Worm (Caenorhabditis elegans) whole organism, late embryonic: ENCODE measurements around the gene R11D1.2.

Source experiments
- C08G9.2 ChIP-seq: sonication (generic microtip); optimal IDR thresholded peaks from 2 replicates; lab custom pipeline; 2016; ENCODE audit warnings: mild to moderate bottlenecking, missing genetic modification characterization, moderate library complexity, missing compliant biosample characterization
- C38D4.7 ChIP-seq: fragments of 200-800 bp; sonication (Bioruptor generic); optimal IDR thresholded peaks from 2 replicates; lab custom pipeline; 2018; ENCODE audit warnings: mild to moderate bottlenecking, missing genetic modification characterization, moderate library complexity, missing compliant biosample characterization
- F13H6.1 ChIP-seq: sonication (generic microtip); optimal IDR thresholded peaks from 2 replicates; lab custom pipeline; 2016; ENCODE audit warnings: missing genetic modification characterization, missing compliant biosample characterization
- T23F11.4 ChIP-seq: fragments of 200-800 bp; sonication (Bioruptor generic); optimal IDR thresholded peaks from 2 replicates; lab custom pipeline; 2018; ENCODE audit warnings: mild to moderate bottlenecking, missing genetic modification characterization, missing compliant biosample characterization
- ceh-14 ChIP-seq: sonication (generic microtip); optimal IDR thresholded peaks from 2 replicates; lab custom pipeline; 2016; ENCODE audit warnings: missing genotype, missing genetic modification characterization, missing compliant biosample characterization
- ceh-18 ChIP-seq: sonication (generic microtip); optimal IDR thresholded peaks from 2 replicates; lab custom pipeline; 2016; ENCODE audit warnings: missing genetic modification characterization, missing compliant biosample characterization
- ceh-19 ChIP-seq: fragments of 200-800 bp; sonication (Bioruptor generic); optimal IDR thresholded peaks from 2 replicates; lab custom pipeline; 2018; ENCODE audit warnings: mild to moderate bottlenecking, missing genetic modification characterization, missing compliant biosample characterization
- ceh-2 ChIP-seq: sonication (generic microtip); optimal IDR thresholded peaks from 2 replicates; lab custom pipeline; 2016; ENCODE audit warnings: missing genotype, missing genetic modification characterization, missing compliant biosample characterization
- ceh-30 ChIP-seq: fragments of 150-350 bp; optimal IDR thresholded peaks from 2 replicates; lab custom pipeline; 2014; ENCODE audit warnings: missing biosample characterization, missing genetic modification characterization
- ceh-45 ChIP-seq: fragments of 200-800 bp; sonication (Bioruptor generic); IDR thresholded peaks from 2 replicates; pipeline ENCODE4 v1.3.6; 2022; ENCODE audit warnings: missing genetic modification reagents, missing genetic modification characterization, missing compliant biosample characterization
- ceh-6 ChIP-seq: fragments of 200-800 bp; sonication (Bioruptor generic); optimal IDR thresholded peaks from 2 replicates; lab custom pipeline; 2018; ENCODE audit warnings: mild to moderate bottlenecking, missing genetic modification characterization, missing compliant biosample characterization
- che-1 ChIP-seq: sonication (generic microtip); optimal IDR thresholded peaks from 2 replicates; lab custom pipeline; 2016; ENCODE audit warnings: mild to moderate bottlenecking, missing genetic modification characterization, missing compliant biosample characterization
- dmd-4 ChIP-seq: sonication (generic microtip); optimal IDR thresholded peaks from 2 replicates; lab custom pipeline; 2016; ENCODE audit warnings: borderline replicate concordance, missing genetic modification characterization, missing compliant biosample characterization
- dve-1 ChIP-seq: sonication (generic microtip); optimal IDR thresholded peaks from 2 replicates; lab custom pipeline; 2017; ENCODE audit warnings: antibody characterized with exemption, mild to moderate bottlenecking, missing genetic modification characterization, missing compliant biosample characterization
- elt-2 ChIP-seq: sonication (generic microtip); optimal IDR thresholded peaks from 2 replicates; lab custom pipeline; 2016; ENCODE audit warnings: missing genetic modification reagents, missing genetic modification characterization, missing compliant biosample characterization
- elt-4 ChIP-seq: sonication (generic microtip); optimal IDR thresholded peaks from 2 replicates; lab custom pipeline; 2016; ENCODE audit warnings: missing genetic modification characterization, missing compliant biosample characterization
- eyg-1 ChIP-seq: sonication (generic microtip); optimal IDR thresholded peaks from 2 replicates; lab custom pipeline; 2016; ENCODE audit warnings: missing genotype, missing genetic modification characterization, missing compliant biosample characterization
- fkh-10 ChIP-seq: fragments of 150-350 bp; optimal IDR thresholded peaks from 2 replicates; lab custom pipeline; 2014; ENCODE audit warnings: missing biosample characterization, missing genetic modification reagents, missing genetic modification characterization
- fkh-6 ChIP-seq: sonication (generic microtip); optimal IDR thresholded peaks from 2 replicates; lab custom pipeline; 2016; ENCODE audit warnings: missing genetic modification characterization, missing compliant biosample characterization
- hlh-13 ChIP-seq: fragments of 200-800 bp; sonication (Bioruptor generic); optimal IDR thresholded peaks from 2 replicates; lab custom pipeline; 2018; ENCODE audit warnings: mild to moderate bottlenecking, missing genetic modification characterization, missing compliant biosample characterization
- hlh-30 ChIP-seq: sonication (generic microtip); optimal IDR thresholded peaks from 2 replicates; lab custom pipeline; 2017; ENCODE audit warnings: antibody characterized with exemption, missing genetic modification characterization, missing compliant biosample characterization; ENCODE audit not compliant: insufficient read depth
- hlh-6 ChIP-seq: sonication (generic microtip); optimal IDR thresholded peaks from 2 replicates; lab custom pipeline; 2016; ENCODE audit warnings: missing genotype, missing genetic modification characterization, missing compliant biosample characterization
- hlh-8 ChIP-seq: sonication (generic microtip); optimal IDR thresholded peaks from 2 replicates; lab custom pipeline; 2016; ENCODE audit warnings: missing genotype, missing genetic modification characterization, missing compliant biosample characterization
- lim-6 ChIP-seq: sonication (generic microtip); optimal IDR thresholded peaks from 2 replicates; lab custom pipeline; 2016; ENCODE audit warnings: missing genetic modification characterization, missing compliant biosample characterization
- lin-11 ChIP-seq: fragments of 200-800 bp; sonication (Bioruptor generic); optimal IDR thresholded peaks from 2 replicates; lab custom pipeline; 2018; ENCODE audit warnings: mild to moderate bottlenecking, missing genetic modification characterization, missing compliant biosample characterization
- mec-3 ChIP-seq: sonication (generic microtip); optimal IDR thresholded peaks from 2 replicates; lab custom pipeline; 2016; ENCODE audit warnings: borderline replicate concordance, missing genetic modification characterization, missing compliant biosample characterization
- nhr-232 ChIP-seq: sonication (generic microtip); optimal IDR thresholded peaks from 2 replicates; lab custom pipeline; 2016; ENCODE audit warnings: missing genetic modification characterization, missing compliant biosample characterization
- pat-9 ChIP-seq: fragments of 200-800 bp; sonication (Bioruptor generic); optimal IDR thresholded peaks from 2 replicates; lab custom pipeline; 2018; ENCODE audit warnings: mild to moderate bottlenecking, missing genetic modification characterization, moderate library complexity, missing compliant biosample characterization
- pax-1 ChIP-seq: fragments of 150-350 bp; optimal IDR thresholded peaks from 2 replicates; lab custom pipeline; 2014; ENCODE audit warnings: missing biosample characterization, missing genetic modification characterization
- pha-2 ChIP-seq: sonication (generic microtip); optimal IDR thresholded peaks from 2 replicates; lab custom pipeline; 2017; ENCODE audit warnings: mild to moderate bottlenecking, missing genetic modification characterization, missing compliant biosample characterization
- pqm-1 ChIP-seq: sonication (generic microtip); optimal IDR thresholded peaks from 2 replicates; lab custom pipeline; 2016; ENCODE audit warnings: missing genetic modification characterization, missing compliant biosample characterization
- ref-2 ChIP-seq: sonication (generic microtip); optimal IDR thresholded peaks from 2 replicates; lab custom pipeline; 2016; ENCODE audit warnings: missing genetic modification characterization, missing compliant biosample characterization
- rnt-1 ChIP-seq: sonication (generic microtip); optimal IDR thresholded peaks from 2 replicates; lab custom pipeline; 2016; ENCODE audit warnings: missing genetic modification characterization, missing compliant biosample characterization
- sdc-2 ChIP-seq: sonication (generic microtip); optimal IDR thresholded peaks from 2 replicates; lab custom pipeline; 2016; ENCODE audit warnings: missing genotype, missing genetic modification characterization, missing compliant biosample characterization
- sox-2 ChIP-seq: fragments of 200-800 bp; sonication (Bioruptor generic); IDR thresholded peaks from 2 replicates; pipeline ENCODE4 v1.3.6; 2022; ENCODE audit warnings: missing genetic modification reagents, missing genetic modification characterization, missing compliant biosample characterization
- syd-9 ChIP-seq: sonication (generic microtip); optimal IDR thresholded peaks from 2 replicates; lab custom pipeline; 2016; ENCODE audit warnings: mild to moderate bottlenecking, missing genetic modification characterization, moderate library complexity, missing compliant biosample characterization
- tbx-2 ChIP-seq: sonication (generic microtip); optimal IDR thresholded peaks from 2 replicates; lab custom pipeline; 2016; ENCODE audit warnings: missing genetic modification characterization, missing compliant biosample characterization
- unc-86 ChIP-seq: sonication (generic microtip); optimal IDR thresholded peaks from 2 replicates; lab custom pipeline; 2016; ENCODE audit warnings: missing genetic modification characterization, missing compliant biosample characterization
- zip-5 ChIP-seq: sonication (generic microtip); optimal IDR thresholded peaks from 2 replicates; lab custom pipeline; 2016; ENCODE audit warnings: missing genetic modification characterization, missing compliant biosample characterization
- ztf-16 ChIP-seq: sonication (generic microtip); optimal IDR thresholded peaks from 2 replicates; lab custom pipeline; 2017; ENCODE audit warnings: missing genetic modification characterization, missing compliant biosample characterization

Gene R11D1.2

DNA sequence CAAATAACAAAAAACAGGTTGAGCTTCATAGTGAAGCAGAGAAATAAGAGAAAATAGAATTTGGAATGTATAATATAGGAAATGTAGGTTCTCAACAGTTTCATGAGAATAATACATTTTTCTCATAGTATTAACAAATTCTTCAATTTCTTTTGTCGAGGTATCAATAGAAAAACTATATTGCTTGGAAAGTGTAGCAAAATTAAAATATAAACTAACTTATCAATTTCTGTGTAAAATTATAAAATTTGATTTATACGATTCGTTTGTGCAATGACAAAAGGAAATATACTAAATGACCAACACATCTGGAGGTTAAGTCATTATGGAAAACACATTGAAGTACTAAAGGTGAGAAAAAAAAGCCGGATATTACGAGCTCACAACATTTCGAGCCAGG lies 46.8 kb upstream of the R11D1.2 start, which contains the start of gene W05B10.3:
Gene W05B10.3 (minus strand): TSS at position 101 of the 400 bp plus-strand sequence.
- TF ChIP-seq ztf-16 (tag; lab: Kevin White, UChicago) (no peak), che-1 (tag; lab: Kevin White, UChicago) (no peak), eyg-1 (tag; lab: Kevin White, UChicago) (no peak), ceh-45 (GFP tag; lab: Robert Waterston, UW) (no peak), ref-2 (tag; lab: Kevin White, UChicago) (no peak), F13H6.1 (tag; lab: Kevin White, UChicago) (no peak), ceh-2 (tag; lab: Kevin White, UChicago) (no peak), ceh-14 (no peak), fkh-10 (no peak), hlh-8 (no peak), T23F11.4 (GFP tag; lab: Kevin White, UChicago) (no peak), unc-86 (tag; lab: Kevin White, UChicago) (no peak), sdc-2 (no peak), ceh-6 (GFP tag; lab: Kevin White, UChicago) (no peak), lin-11 (tag; lab: Kevin White, UChicago) (no peak), lim-6 (no peak), pat-9 (tag; lab: Kevin White, UChicago) (no peak), hlh-6 (no peak), syd-9 (no peak), elt-2 (no peak)

- TF ChIP-seq ceh-6 (GFP tag; lab: Kevin White, UChicago) (no peak), syd-9 (no peak), dve-1 (tag; lab: Kevin White, UChicago) (no peak), fkh-6 (tag; lab: Kevin White, UChicago) (no peak), tbx-2 (tag; lab: Kevin White, UChicago) (no peak), zip-5 (tag; lab: Kevin White, UChicago) (no peak), hlh-13 (GFP tag; lab: Kevin White, UChicago) (no peak), dmd-4 (no peak), ceh-30 (tag; lab: Kevin White, UChicago) (no peak)
These were observed 45.0 kb upstream of the R11D1.2 start for ce11 chrV:12663386-12663785.

DNA sequence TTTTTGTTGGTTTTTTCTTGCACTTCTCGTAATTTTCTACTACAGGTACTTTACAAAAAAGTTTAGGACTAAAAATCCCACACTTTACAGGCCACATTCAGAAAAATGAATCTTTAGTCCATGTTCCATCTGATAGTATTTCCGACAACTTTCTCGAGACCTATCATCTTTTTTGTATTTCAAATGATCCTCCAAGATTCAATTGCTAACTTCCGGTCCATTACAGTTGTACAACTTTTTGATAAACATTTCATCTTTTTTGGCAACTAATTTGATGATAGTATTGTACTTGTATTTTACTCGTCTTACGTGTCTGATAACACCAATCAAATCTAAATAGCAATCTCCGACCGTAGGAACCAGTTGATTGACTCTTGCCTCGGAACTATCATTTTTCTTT lies 41.0 kb upstream of the R11D1.2 start:
- no peak for TF ChIP-seq pax-1 (tag; lab: Kevin White, UChicago)
- TF ChIP-seq fkh-10: no peak
- TF ChIP-seq hlh-13 (GFP tag; lab: Kevin White, UChicago): no peak
- TF ChIP-seq elt-4 (tag; lab: Kevin White, UChicago): no peak
- TF ChIP-seq hlh-30 (tag; lab: Kevin White, UChicago): no peak
- TF ChIP-seq F13H6.1 (tag; lab: Kevin White, UChicago): no peak
- TF ChIP-seq hlh-6: no peak
- TF ChIP-seq ceh-18 (tag; lab: Kevin White, UChicago): no peak
- no peak for TF ChIP-seq fkh-6 (tag; lab: Kevin White, UChicago)
- no peak for TF ChIP-seq sox-2 (GFP tag; lab: Robert Waterston, UW)
- TF ChIP-seq eyg-1 (tag; lab: Kevin White, UChicago): no peak
- TF ChIP-seq C38D4.7 (GFP tag; lab: Kevin White, UChicago): no peak
- TF ChIP-seq che-1 (tag; lab: Kevin White, UChicago): no peak
- TF ChIP-seq ceh-19 (GFP tag; lab: Kevin White, UChicago): no peak
- TF ChIP-seq nhr-232 (tag; lab: Kevin White, UChicago): no peak

- TF ChIP-seq pha-2 (tag; lab: Kevin White, UChicago): no peak
- no peak for TF ChIP-seq C08G9.2 (tag; lab: Kevin White, UChicago)
- TF ChIP-seq rnt-1 (tag; lab: Kevin White, UChicago): no peak
- no peak for TF ChIP-seq pqm-1
- no peak for TF ChIP-seq hlh-30 (tag; lab: Kevin White, UChicago)
- no peak for TF ChIP-seq ceh-14
- TF ChIP-seq mec-3 (tag; lab: Kevin White, UChicago): no peak
These were observed 40.5 kb upstream of the R11D1.2 start, which contains the start of gene W05B10.4 for ce11 chrV:12667926-12668325. Gene W05B10.4, plus strand, starts transcription at chrV:12668226.
